Worm (Caenorhabditis elegans): Measurements from ENCODE around the gene aps-2.

The aps-2 gene

DNA sequence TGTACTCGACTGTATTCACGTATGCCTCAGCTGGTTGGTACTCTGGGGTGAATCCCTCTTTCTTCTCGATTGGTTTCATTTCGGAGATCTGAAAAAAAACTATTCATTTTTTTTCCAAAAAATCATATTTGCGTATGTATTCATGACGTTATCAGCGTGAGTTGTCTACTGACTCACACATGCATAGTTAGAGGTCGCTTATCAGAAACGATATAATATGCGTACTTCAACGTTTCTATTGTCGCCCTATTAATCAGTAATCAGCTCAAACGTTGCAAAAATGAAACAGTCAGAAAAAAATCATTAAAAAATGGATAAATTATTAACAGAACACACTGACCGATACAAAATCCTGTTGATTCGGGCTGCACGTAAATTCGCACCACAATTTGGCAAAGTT is 20.4 kb downstream of the aps-2 start:
- TF ChIP-seq mef-2 (tag; optimal IDR thresholded peaks at IDR 0.05), result no peak
- TF ChIP-seq ztf-4 (tag; optimal IDR thresholded peaks at IDR 0.05), result no peak
- no peak for TF ChIP-seq mep-1 (tag; optimal IDR thresholded peaks at IDR 0.05)
- TF ChIP-seq lin-39 (tag; optimal IDR thresholded peaks at IDR 0.05), result no peak
- TF ChIP-seq lin-35 (GFP tag; optimal IDR thresholded peaks at IDR 0.05), result peak in 1 of 2 experiments; percentile 21
- TF ChIP-seq elt-2 (tag; optimal IDR thresholded peaks at IDR 0.05), result peak; percentile 65
- no peak for TF ChIP-seq tlp-1 (tag; optimal IDR thresholded peaks at IDR 0.05)
- TF ChIP-seq ceh-63 (GFP tag; optimal IDR thresholded peaks at IDR 0.05), result no peak
- no peak for TF ChIP-seq nhr-20 (tag; optimal IDR thresholded peaks at IDR 0.05)

DNA sequence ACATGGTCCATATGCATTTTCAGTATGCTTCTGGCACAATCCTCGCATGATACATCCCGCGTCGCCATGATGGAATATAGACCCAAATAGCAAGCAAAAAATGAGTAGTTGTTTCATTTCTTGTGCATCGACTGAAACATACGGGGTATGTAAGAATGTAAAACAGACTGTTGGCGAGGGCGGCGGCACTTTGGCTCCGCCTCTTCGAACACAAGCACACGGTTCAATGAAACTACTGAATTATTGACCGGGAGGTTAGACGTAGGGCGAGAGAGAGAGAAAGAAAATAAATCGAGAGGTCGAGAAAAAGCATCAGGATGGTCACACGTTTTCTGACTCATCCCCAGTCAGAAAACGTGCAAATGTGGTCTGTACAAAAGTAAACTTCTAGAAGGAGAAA is 21.9 kb downstream of the aps-2 start:
- TF ChIP-seq xbp-1 (tag; optimal IDR thresholded peaks at IDR 0.05), result no peak
- no peak for TF ChIP-seq nhr-28 (tag; optimal IDR thresholded peaks at IDR 0.05)
- TF ChIP-seq pax-3 (tag; optimal IDR thresholded peaks at IDR 0.05), result no peak
- TF ChIP-seq sup-37 (GFP tag; optimal IDR thresholded peaks at IDR 0.05), result no peak
- TF ChIP-seq lin-35 (GFP tag; optimal IDR thresholded peaks at IDR 0.05), result peak in 1 of 2 experiments; percentile 8
- TF ChIP-seq mdl-1 (tag; optimal IDR thresholded peaks at IDR 0.05), result no peak

ce11 chrX:4480800-4481199 is 22.7 kb downstream of the aps-2 start:
- TF ChIP-seq elt-2 (tag; optimal IDR thresholded peaks at IDR 0.05) (peak; percentile 85), lin-35 (GFP tag; optimal IDR thresholded peaks at IDR 0.05) (peak in 1 of 2 experiments; percentile 17), pqm-1 (tag; optimal IDR thresholded peaks at IDR 0.05) (peak; percentile 31), nhr-20 (tag; optimal IDR thresholded peaks at IDR 0.05) (no peak)

ce11 chrX:4484072-4484471 is 26.0 kb downstream of the aps-2 start:
- TF ChIP-seq lsy-2 (tag; optimal IDR thresholded peaks at IDR 0.05) (no peak), ama-1 (optimal IDR thresholded peaks at IDR 0.05) (no peak), snpc-4 (tag; optimal IDR thresholded peaks at IDR 0.05) (no peak), xbp-1 (tag; optimal IDR thresholded peaks at IDR 0.05) (no peak), lin-35 (GFP tag; optimal IDR thresholded peaks at IDR 0.05) (no peak), pag-3 (tag; optimal IDR thresholded peaks at IDR 0.05; ENCODE audit: borderline replicate concordance, insufficient read depth) (no peak), blmp-1 (tag; optimal IDR thresholded peaks at IDR 0.05) (peak; percentile 96), sptf-1 (tag; optimal IDR thresholded peaks at IDR 0.05) (no peak), nhr-71 (tag; optimal IDR thresholded peaks at IDR 0.05) (peak; percentile 8), dsc-1 (tag; optimal IDR thresholded peaks at IDR 0.05) (no peak), tbx-2 (tag; optimal IDR thresholded peaks at IDR 0.05) (peak; percentile 9), unc-30 (tag; optimal IDR thresholded peaks at IDR 0.05) (no peak), nhr-20 (tag; optimal IDR thresholded peaks at IDR 0.05) (peak; percentile 55), ets-5 (GFP tag; IDR thresholded peaks at IDR 0.05) (no peak), nhr-85 (tag) (peak; percentile 81), hlh-17 (GFP tag; optimal IDR thresholded peaks at IDR 0.05; ENCODE audit: borderline replicate concordance) (no peak), tlp-1 (tag; optimal IDR thresholded peaks at IDR 0.05) (no peak), snu-23 (GFP tag; optimal IDR thresholded peaks at IDR 0.05) (peak; percentile 8), irx-1 (tag; optimal IDR thresholded peaks at IDR 0.05) (no peak), grh-1 (GFP tag; IDR thresholded peaks at IDR 0.05) (no peak), nhr-76 (tag; optimal IDR thresholded peaks at IDR 0.05) (no peak), egl-27 (tag; optimal IDR thresholded peaks at IDR 0.05) (no peak), nhr-90 (tag; optimal IDR thresholded peaks at IDR 0.05; ENCODE audit: poor library complexity) (no peak), hpl-2 (GFP tag; optimal IDR thresholded peaks at IDR 0.05) (no peak), pax-3 (tag; optimal IDR thresholded peaks at IDR 0.05) (no peak), lin-14 (GFP tag; optimal IDR thresholded peaks at IDR 0.05) (peak; percentile 54)

All from whole organism, L1 larva.